Worm (Caenorhabditis elegans): ENCODE data around the gene fbxa-25.
A peak's percentile ranks its signal among the peaks of the same experiment; 100 is the strongest.

- TF ChIP-seq snpc-4 (GFP tag; optimal IDR thresholded peaks at IDR 0.05) = no peak
- no peak for TF ChIP-seq snpc-4 (tag; optimal IDR thresholded peaks at IDR 0.05)
- no peak for TF ChIP-seq tbp1 (GFP tag; optimal IDR thresholded peaks at IDR 0.05)
- peak; percentile 0 for TF ChIP-seq unc-62 (GFP tag; optimal IDR thresholded peaks at IDR 0.05)
- no peak for TF ChIP-seq C17E4.6 (GFP tag; IDR thresholded peaks at IDR 0.05)
- no peak for TF ChIP-seq madf-6 (GFP tag; IDR thresholded peaks at IDR 0.05)
- TF ChIP-seq mel-28 (tag; optimal IDR thresholded peaks at IDR 0.05; ENCODE audit: borderline replicate concordance) = no peak
- TF ChIP-seq F23B12.7 (tag; optimal IDR thresholded peaks at IDR 0.05; ENCODE audit: insufficient read depth) = no peak
- TF ChIP-seq F10E7.11 (tag; optimal IDR thresholded peaks at IDR 0.05) = no peak
These were observed 6.8 kb downstream of the fbxa-25 start, which contains the start of gene fbxa-26 for ce11 chrIII:1342488-1342887.
